Worm (Caenorhabditis elegans) whole organism, L4/young adult: Measurements from ENCODE around the gene lips-17.

Experiments used
- W03F9.2 ChIP-seq: fragments of 150-350 bp; optimal IDR thresholded peaks from 2 replicates; lab custom pipeline; 2014; ENCODE audit warnings: missing biosample characterization, missing genetic modification characterization
- dao-5 ChIP-seq: sonication (generic microtip); optimal IDR thresholded peaks from 2 replicates; lab custom pipeline; 2016; ENCODE audit warnings: missing genotype, missing genetic modification characterization, moderate library complexity, missing compliant biosample characterization
- him-1 ChIP-seq: sonication (generic microtip); optimal IDR thresholded peaks from 2 replicates; lab custom pipeline; 2016; ENCODE audit warnings: missing genotype, missing genetic modification reagents, missing genetic modification characterization, missing compliant biosample characterization

DNA sequence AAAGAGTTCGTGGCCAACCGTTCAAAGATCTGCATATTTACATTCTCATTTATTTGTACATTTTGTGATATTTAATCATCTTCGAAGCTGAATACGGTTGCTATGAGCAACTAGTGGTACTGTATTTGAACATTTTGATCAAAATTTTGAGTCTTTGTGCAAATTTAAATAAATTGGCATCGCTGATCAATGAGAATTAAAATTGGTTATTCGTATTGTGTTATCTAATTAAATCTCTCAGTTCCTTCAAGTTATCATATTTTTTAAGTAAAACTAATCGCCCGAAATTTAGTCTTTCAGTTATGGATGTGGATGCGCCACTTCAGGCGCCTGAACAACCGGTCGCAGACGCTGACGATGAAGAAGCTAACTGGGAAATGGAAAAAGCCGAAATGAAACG is 8.7 kb upstream of the lips-17 start, which contains the start of gene npp-21:
- TF ChIP-seq him-1 (tag; lab: Kevin White, UChicago), result no peak
- TF ChIP-seq dao-5, result no peak
- no peak for TF ChIP-seq W03F9.2
